Fruit fly (Drosophila melanogaster) Kc167 (cell line): ENCODE measurements around the gene CG32547.

Experiments
- Myc ChIP-seq: fragments of >200 bp; optimal IDR thresholded peaks from 2 replicates; lab custom pipeline; 2017; ENCODE audit warnings: missing external identifiers
- Sin3A ChIP-seq: fragments of >200 bp; optimal IDR thresholded peaks from 2 replicates; lab custom pipeline; 2018; ENCODE audit warnings: missing external identifiers
- h ChIP-seq: fragments of >200 bp; optimal IDR thresholded peaks from 3 replicates; lab custom pipeline; 2018; ENCODE audit warnings: missing external identifiers
- insv ChIP-seq: fragments of >200 bp; optimal IDR thresholded peaks from 3 replicates; lab custom pipeline; 2018; ENCODE audit warnings: missing external identifiers
- psq ChIP-seq: fragments of >200 bp; optimal IDR thresholded peaks from 2 replicates; lab custom pipeline; 2017; ENCODE audit warnings: missing external identifiers
- ttk ChIP-seq: sonication (Bioruptor generic); optimal IDR thresholded peaks from 2 replicates; lab custom pipeline; 2017; ENCODE audit warnings: missing external identifiers

dm6 chrX:18422112-18422511 is 57.2 kb downstream of the CG32547 start, which contains the start of gene CG42323:
- TF ChIP-seq psq (lab: Kevin White, UChicago) (no peak), insv (no peak), h (lab: Kevin White, UChicago) (no peak), Myc (lab: Kevin White, UChicago) (no peak), ttk (no peak), Sin3A (lab: Kevin White, UChicago) (no peak)
